Fruit fly (Drosophila melanogaster) whole organism, embryonic: ENCODE measurements around the gene Dic4.
A peak's percentile ranks its signal among the peaks of the same experiment; 100 is the strongest.

Experiments
- ATbp ChIP-seq: fragments of 200-800 bp; sonication (Bioruptor generic); optimal IDR thresholded peaks from 2 replicates; lab custom pipeline; 2017; ENCODE audit warnings: missing biosample characterization, mild to moderate bottlenecking, missing genetic modification characterization, missing genetic modification reagents
- Antp ChIP-seq: fragments of 200-800 bp; sonication (Bioruptor generic); optimal IDR thresholded peaks from 3 replicates; lab custom pipeline; 2016; ENCODE audit warnings: missing biosample characterization, missing genetic modification characterization
- Atf6 ChIP-seq: fragments of 200-800 bp; sonication (Bioruptor generic); IDR thresholded peaks from 2 replicates; pipeline ENCODE4 v1.3.6; 2022; ENCODE audit warnings: missing biosample characterization, missing genetic modification characterization
- CG1024 ChIP-seq: fragments of 200-800 bp; sonication (Bioruptor generic); IDR thresholded peaks from 2 replicates; pipeline ENCODE4 v1.3.6; 2022; ENCODE audit warnings: missing biosample characterization, missing genetic modification characterization
- CG10267 ChIP-seq: fragments of 200-800 bp; sonication (Bioruptor generic); optimal IDR thresholded peaks from 2 replicates; lab custom pipeline; 2018; ENCODE audit warnings: missing biosample characterization, mild to moderate bottlenecking, missing genetic modification characterization, moderate library complexity
- CG10274 ChIP-seq: fragments of 200-800 bp; sonication (Bioruptor generic); optimal IDR thresholded peaks from 3 replicates; lab custom pipeline; 2017; ENCODE audit warnings: missing biosample characterization, mild to moderate bottlenecking, missing genetic modification characterization
- CG11504 ChIP-seq: fragments of 200-800 bp; sonication (Bioruptor generic); optimal IDR thresholded peaks from 3 replicates; lab custom pipeline; 2019; ENCODE audit warnings: missing biosample characterization, mild to moderate bottlenecking, missing genetic modification characterization, moderate library complexity
- CG11696 ChIP-seq: fragments of 200-800 bp; sonication (Bioruptor generic); IDR thresholded peaks from 2 replicates; pipeline ENCODE4 v1.3.6; 2022; ENCODE audit warnings: missing biosample characterization, missing genetic modification characterization
- CG13624 ChIP-seq: fragments of 200-800 bp; sonication (Bioruptor generic); optimal IDR thresholded peaks from 2 replicates; lab custom pipeline; 2016; ENCODE audit warnings: missing biosample characterization, missing genetic modification characterization
- CG1529 ChIP-seq: fragments of 200-800 bp; sonication (Bioruptor generic); optimal IDR thresholded peaks from 3 replicates; lab custom pipeline; 2018; ENCODE audit warnings: missing biosample characterization, missing genetic modification characterization
- CG15601 ChIP-seq: fragments of 200-800 bp; sonication (Bioruptor generic); optimal IDR thresholded peaks from 3 replicates; lab custom pipeline; 2019; ENCODE audit warnings: missing biosample characterization, mild to moderate bottlenecking, missing genetic modification characterization, moderate library complexity
- CG16863 ChIP-seq: fragments of 200-800 bp; sonication (Bioruptor generic); optimal IDR thresholded peaks from 3 replicates; lab custom pipeline; 2016; ENCODE audit warnings: missing biosample characterization, missing genetic modification characterization
- CG18011 ChIP-seq: fragments of 200-800 bp; sonication (Bioruptor generic); optimal IDR thresholded peaks from 2 replicates; lab custom pipeline; 2017; ENCODE audit warnings: missing biosample characterization, missing genetic modification characterization, mild to moderate bottlenecking, moderate library complexity, missing genotype
- CG32767 ChIP-seq: fragments of 200-800 bp; sonication (Bioruptor generic); IDR thresholded peaks from 2 replicates; pipeline ENCODE4 v1.3.6; 2022; ENCODE audit warnings: missing biosample characterization, missing genetic modification characterization
- CG34224 ChIP-seq: fragments of 200-800 bp; sonication (Bioruptor generic); IDR thresholded peaks from 3 replicates; pipeline ENCODE4 v1.3.6; 2022; ENCODE audit warnings: missing biosample characterization, missing genetic modification characterization; ENCODE audit not compliant: partially characterized antibody
- CG3838 ChIP-seq: fragments of 200-800 bp; sonication (Bioruptor generic); optimal IDR thresholded peaks from 3 replicates; lab custom pipeline; 2016; ENCODE audit warnings: missing biosample characterization, missing genetic modification characterization
- CG3995 ChIP-seq: fragments of 200-800 bp; sonication (Bioruptor generic); optimal IDR thresholded peaks from 3 replicates; lab custom pipeline; 2016; ENCODE audit warnings: missing biosample characterization, missing genetic modification characterization
- CG4617 ChIP-seq: fragments of 200-800 bp; sonication (Bioruptor generic); optimal IDR thresholded peaks from 3 replicates; lab custom pipeline; 2016; ENCODE audit warnings: missing biosample characterization, missing genetic modification characterization, borderline replicate concordance
- CG4820 ChIP-seq: fragments of 200-800 bp; sonication (Bioruptor generic); optimal IDR thresholded peaks from 3 replicates; lab custom pipeline; 2016; ENCODE audit warnings: missing biosample characterization, missing genetic modification characterization
- CG6654 ChIP-seq: fragments of 200-800 bp; sonication (Bioruptor generic); optimal IDR thresholded peaks from 2 replicates; lab custom pipeline; 2017; ENCODE audit warnings: missing biosample characterization, mild to moderate bottlenecking, missing genetic modification characterization
- CG6791 ChIP-seq: fragments of 200-800 bp; sonication (Bioruptor generic); IDR thresholded peaks from 3 replicates; pipeline ENCODE4 v1.3.6; 2022; ENCODE audit warnings: missing biosample characterization, missing genetic modification characterization; ENCODE audit not compliant: partially characterized antibody
- CG7786 ChIP-seq: fragments of 200-800 bp; sonication (Bioruptor generic); optimal IDR thresholded peaks from 2 replicates; lab custom pipeline; 2016; ENCODE audit warnings: missing biosample characterization, missing genetic modification characterization
- CG9797 ChIP-seq: fragments of 200-800 bp; sonication (Bioruptor generic); optimal IDR thresholded peaks from 3 replicates; lab custom pipeline; 2018; ENCODE audit warnings: missing biosample characterization, mild to moderate bottlenecking, missing genetic modification characterization
- CTCF ChIP-seq: fragments of 200-800 bp; sonication (Bioruptor generic); optimal IDR thresholded peaks from 2 replicates; lab custom pipeline; 2017; ENCODE audit warnings: missing biosample characterization, mild to moderate bottlenecking, missing genetic modification characterization, moderate library complexity
- CrebB ChIP-seq: fragments of 200-800 bp; sonication (Bioruptor generic); optimal IDR thresholded peaks from 3 replicates; lab custom pipeline; 2018; ENCODE audit warnings: missing biosample characterization, mild to moderate bottlenecking, missing genetic modification characterization
- D19A ChIP-seq: fragments of 200-800 bp; optimal IDR thresholded peaks from 3 replicates; lab custom pipeline; 2019; ENCODE audit warnings: missing biosample characterization, mild to moderate bottlenecking, missing genetic modification characterization, moderate library complexity
- Dp ChIP-seq: fragments of 200-800 bp; sonication (Bioruptor generic); optimal IDR thresholded peaks from 2 replicates; lab custom pipeline; 2018; ENCODE audit warnings: missing biosample characterization, mild to moderate bottlenecking, missing genetic modification characterization, moderate library complexity
- Dref ChIP-seq: fragments of 200-800 bp; sonication (Bioruptor generic); IDR thresholded peaks from 2 replicates; pipeline ENCODE4 v1.3.6; 2022; ENCODE audit warnings: missing biosample characterization, missing genetic modification characterization
- Gsc ChIP-seq: fragments of 200-800 bp; sonication (Bioruptor generic); IDR thresholded peaks from 2 replicates; pipeline ENCODE4 v1.3.6; 2022; ENCODE audit warnings: missing biosample characterization, missing genetic modification characterization
- HmgZ ChIP-seq: fragments of 200-800 bp; sonication (Bioruptor generic); optimal IDR thresholded peaks from 2 replicates; lab custom pipeline; 2018; ENCODE audit warnings: missing biosample characterization, mild to moderate bottlenecking, missing genetic modification characterization
- Lim3 ChIP-seq: fragments of 200-800 bp; sonication (Bioruptor generic); IDR thresholded peaks from 2 replicates; pipeline ENCODE4 v1.3.6; 2022; ENCODE audit warnings: missing biosample characterization, missing genetic modification characterization
- MBD-R2 ChIP-seq: fragments of 200-800 bp; sonication (Bioruptor generic); IDR thresholded peaks from 2 replicates; pipeline ENCODE4 v1.3.6; 2022; ENCODE audit warnings: missing biosample characterization, missing genetic modification characterization
- MESR4 ChIP-seq: fragments of 200-800 bp; sonication (Bioruptor generic); optimal IDR thresholded peaks from 2 replicates; lab custom pipeline; 2018; ENCODE audit warnings: missing biosample characterization, mild to moderate bottlenecking, missing genetic modification characterization, moderate library complexity
- Ptx1 ChIP-seq: fragments of 200-800 bp; sonication (Bioruptor generic); IDR thresholded peaks from 2 replicates; pipeline ENCODE4 v1.3.6; 2022; ENCODE audit warnings: missing biosample characterization, missing genetic modification characterization
- Scr ChIP-seq: fragments of 200-800 bp; sonication (Bioruptor generic); IDR thresholded peaks from 2 replicates; pipeline ENCODE4 v1.3.6; 2022; ENCODE audit warnings: missing biosample characterization, missing genetic modification characterization; ENCODE audit not compliant: partially characterized antibody
- YL-1 ChIP-seq: fragments of 200-800 bp; sonication (Bioruptor generic); optimal IDR thresholded peaks from 3 replicates; lab custom pipeline; 2017; ENCODE audit warnings: missing biosample characterization, mild to moderate bottlenecking, missing genetic modification characterization
- amos ChIP-seq: fragments of 200-800 bp; sonication (Bioruptor generic); IDR thresholded peaks from 2 replicates; pipeline ENCODE4 v1.3.6; 2022; ENCODE audit warnings: missing biosample characterization, missing genetic modification characterization; ENCODE audit not compliant: partially characterized antibody
- az2 ChIP-seq: fragments of 200-800 bp; sonication (Bioruptor generic); optimal IDR thresholded peaks from 3 replicates; lab custom pipeline; 2016; ENCODE audit warnings: missing biosample characterization, missing genetic modification characterization
- bbx ChIP-seq: fragments of 200-800 bp; sonication (Bioruptor generic); IDR thresholded peaks from 2 replicates; pipeline ENCODE4 v1.3.6; 2022; ENCODE audit warnings: missing biosample characterization, missing genetic modification characterization; ENCODE audit not compliant: partially characterized antibody
- dm ChIP-seq: fragments of 200-800 bp; sonication (Bioruptor generic); optimal IDR thresholded peaks from 3 replicates; lab custom pipeline; 2016; ENCODE audit warnings: missing biosample characterization, missing genetic modification characterization
- fu2 ChIP-seq: fragments of 200-800 bp; sonication (Bioruptor generic); optimal IDR thresholded peaks from 2 replicates; lab custom pipeline; 2016; ENCODE audit warnings: missing biosample characterization, missing genetic modification characterization
- hbn ChIP-seq: fragments of 200-800 bp; sonication (Bioruptor generic); IDR thresholded peaks from 2 replicates; pipeline ENCODE4 v1.3.6; 2022; ENCODE audit warnings: missing biosample characterization, missing genetic modification characterization; ENCODE audit not compliant: partially characterized antibody
- kay ChIP-seq: fragments of 200-800 bp; sonication (Bioruptor generic); optimal IDR thresholded peaks from 2 replicates; lab custom pipeline; 2016; ENCODE audit warnings: missing biosample characterization, missing genetic modification characterization
- luna ChIP-seq: fragments of 200-800 bp; sonication (Bioruptor generic); optimal IDR thresholded peaks from 2 replicates; lab custom pipeline; 2016; ENCODE audit warnings: missing biosample characterization, missing genetic modification characterization
- nerfin-1 ChIP-seq: fragments of 200-800 bp; sonication (Bioruptor generic); optimal IDR thresholded peaks from 3 replicates; lab custom pipeline; 2019; ENCODE audit warnings: missing biosample characterization, mild to moderate bottlenecking, missing genetic modification characterization, moderate library complexity
- pzg ChIP-seq: fragments of 200-800 bp; sonication (Bioruptor generic); optimal IDR thresholded peaks from 3 replicates; lab custom pipeline; 2018; ENCODE audit warnings: missing biosample characterization, mild to moderate bottlenecking, missing genetic modification characterization, moderate library complexity
- schlank ChIP-seq: fragments of 200-800 bp; sonication (Bioruptor generic); optimal IDR thresholded peaks from 2 replicates; lab custom pipeline; 2018; ENCODE audit warnings: missing biosample characterization, mild to moderate bottlenecking, missing genetic modification characterization
- sqz ChIP-seq: fragments of 200-800 bp; sonication (Bioruptor generic); optimal IDR thresholded peaks from 3 replicates; lab custom pipeline; 2018; ENCODE audit warnings: missing biosample characterization, mild to moderate bottlenecking, missing genetic modification characterization
- stwl ChIP-seq: fragments of 200-800 bp; sonication (Bioruptor generic); optimal IDR thresholded peaks from 3 replicates; lab custom pipeline; 2018; ENCODE audit warnings: missing biosample characterization, mild to moderate bottlenecking, missing genetic modification characterization, moderate library complexity
- trem ChIP-seq: fragments of 200-800 bp; optimal IDR thresholded peaks from 3 replicates; lab custom pipeline; 2019; ENCODE audit warnings: missing biosample characterization, mild to moderate bottlenecking, missing genetic modification characterization, moderate library complexity
- tup ChIP-seq: fragments of 200-800 bp; sonication (Bioruptor generic); optimal IDR thresholded peaks from 2 replicates; lab custom pipeline; 2016; ENCODE audit warnings: missing biosample characterization, mild to moderate bottlenecking, missing genetic modification characterization, moderate library complexity
- zfh1 ChIP-seq: fragments of 200-800 bp; sonication (Bioruptor generic); IDR thresholded peaks from 3 replicates; pipeline ENCODE4 v1.3.6; 2022; ENCODE audit warnings: missing biosample characterization, missing genetic modification characterization

Dic4 gene

dm6 chr3L:18683846-18684245 is 14.4 kb downstream of the Dic4 start, which contains the start of gene Chmp1 (continued):
- peak; percentile 57 for TF ChIP-seq trem
- TF ChIP-seq CG9797 (GFP tag; lab: Kevin White, UChicago), result peak; percentile 65
- no peak for TF ChIP-seq Ptx1 (GFP tag; lab: Robert Waterston, UW)
- TF ChIP-seq stwl (tag; lab: Kevin White, UChicago), result peak; percentile 84
- TF ChIP-seq CG11696 (GFP tag; lab: Robert Waterston, UW), result no peak
- no peak for TF ChIP-seq Dref (GFP tag; lab: Robert Waterston, UW)
- no peak for TF ChIP-seq CG32767 (GFP tag; lab: Robert Waterston, UW)
- no peak for TF ChIP-seq CrebB (tag; lab: Kevin White, UChicago)
- no peak for TF ChIP-seq dm
- no peak for TF ChIP-seq Gsc (GFP tag; lab: Robert Waterston, UW)
- TF ChIP-seq CG13624 (GFP tag; lab: Kevin White, UChicago), result peak; percentile 8
- TF ChIP-seq CG1529, result no peak
- no peak for TF ChIP-seq CG1024 (GFP tag; lab: Robert Waterston, UW)
- TF ChIP-seq CG10274 (GFP tag; lab: Kevin White, UChicago), result no peak
- no peak for TF ChIP-seq az2 (GFP tag; lab: Kevin White, UChicago)
- TF ChIP-seq CG16863 (GFP tag; lab: Kevin White, UChicago), result no peak
- TF ChIP-seq bbx (GFP tag; lab: Robert Waterston, UW), result no peak
- peak; percentile 1 for TF ChIP-seq CG10267 (tag; lab: Kevin White, UChicago)
- TF ChIP-seq luna, result no peak
- peak; percentile 51 for TF ChIP-seq pzg
- peak; percentile 64 for TF ChIP-seq CG4617
- TF ChIP-seq CG34224, result peak; percentile 11; the same call in 1 of the 3 replicates
- no peak for TF ChIP-seq schlank (tag; lab: Kevin White, UChicago)
- no peak for TF ChIP-seq CG6791 (GFP tag; lab: Robert Waterston, UW)
- TF ChIP-seq Dp (GFP tag; lab: Kevin White, UChicago), result peak; percentile 9
- TF ChIP-seq CG3838 (GFP tag; lab: Kevin White, UChicago), result no peak
- no peak for TF ChIP-seq D19A
- peak; percentile 85 for TF ChIP-seq YL-1 (GFP tag; lab: Kevin White, UChicago)
- no peak for TF ChIP-seq ATbp (GFP tag; lab: Kevin White, UChicago)
- peak; percentile 36 for TF ChIP-seq Scr (GFP tag; lab: Robert Waterston, UW)
- no peak for TF ChIP-seq CG15601 (tag; lab: Kevin White, UChicago)
- peak; percentile 75 for TF ChIP-seq CG3995 (GFP tag; lab: Kevin White, UChicago)
- no peak for TF ChIP-seq Antp (GFP tag; lab: Kevin White, UChicago)
- peak; percentile 66 for TF ChIP-seq CTCF
- no peak for TF ChIP-seq Lim3 (GFP tag; lab: Robert Waterston, UW)
- peak; percentile 47 for TF ChIP-seq CG18011
- peak; percentile 90 for TF ChIP-seq MESR4 (GFP tag; lab: Kevin White, UChicago)
- TF ChIP-seq kay, result peak; percentile 94
- TF ChIP-seq fu2 (GFP tag; lab: Kevin White, UChicago), result no peak
- no peak for TF ChIP-seq Atf6 (GFP tag; lab: Robert Waterston, UW)
- no peak for TF ChIP-seq hbn (GFP tag; lab: Robert Waterston, UW)
- TF ChIP-seq nerfin-1, result no peak
- TF ChIP-seq CG7786 (GFP tag; lab: Kevin White, UChicago), result no peak
- no peak for TF ChIP-seq zfh1 (GFP tag; lab: Robert Waterston, UW)
- peak; percentile 14 for TF ChIP-seq HmgZ (tag; lab: Kevin White, UChicago)
- TF ChIP-seq CG6654 (GFP tag; lab: Kevin White, UChicago), result no peak
- peak; percentile 47 for TF ChIP-seq amos (GFP tag; lab: Robert Waterston, UW)
- TF ChIP-seq CG11504 (tag; lab: Kevin White, UChicago), result peak; percentile 29
- TF ChIP-seq tup (GFP tag; lab: Kevin White, UChicago), result no peak
- peak; percentile 45; the same call in 1 of the 2 replicates for TF ChIP-seq MBD-R2
- TF ChIP-seq CG4820 (GFP tag; lab: Kevin White, UChicago), result no peak
- TF ChIP-seq sqz (GFP tag; lab: Kevin White, UChicago), result no peak
